Fruit fly (Drosophila melanogaster): Measurements from ENCODE around the gene CG7945.

DNA sequence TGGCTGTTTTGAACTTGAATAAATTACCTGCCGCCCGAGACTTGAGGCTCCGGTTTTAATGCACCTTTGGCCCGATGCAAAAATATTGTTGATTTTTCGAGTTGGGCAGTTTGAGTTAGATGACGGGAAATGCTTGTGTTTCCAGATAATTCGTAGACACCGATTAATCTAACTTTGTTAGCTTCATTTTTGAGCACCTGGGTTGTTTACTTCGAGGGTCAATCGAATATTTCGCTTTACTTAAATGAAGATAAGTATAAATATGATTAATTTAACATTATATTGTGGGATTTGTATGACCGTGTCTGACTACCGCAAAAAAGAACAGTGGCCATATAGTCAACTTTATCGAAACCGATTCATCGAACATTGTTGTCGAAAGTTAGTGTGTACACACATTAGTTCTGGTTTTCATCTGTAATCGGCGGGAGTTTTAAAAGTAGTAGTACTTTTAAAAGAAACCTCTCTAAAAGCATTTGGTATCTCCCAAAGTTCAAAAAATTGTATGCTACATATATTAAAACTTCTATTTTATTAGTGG is at the start of gene CG7945:
- TF ChIP-seq CG9948 (tag; optimal IDR thresholded peaks at IDR 0.05) (no peak), rn (GFP tag; IDR thresholded peaks at IDR 0.05) (no peak), Ets98B (GFP tag; IDR thresholded peaks at IDR 0.05) (no peak), CG4496 (GFP tag; IDR thresholded peaks at IDR 0.05) (no peak), fd96Ca (GFP tag; IDR thresholded peaks at IDR 0.05) (no peak), EcR (GFP tag; optimal IDR thresholded peaks at IDR 0.05) (no peak), CG14655 (GFP tag; optimal IDR thresholded peaks at IDR 0.05) (no peak), gl (tag; optimal IDR thresholded peaks at IDR 0.05) (no peak)

Data from whole organism, pupa.